Worm (Caenorhabditis elegans) whole organism, young adult: Measurements from ENCODE around the gene M03B6.3.
A peak's percentile ranks its signal among the peaks of the same experiment; 100 is the strongest.

Experiments
- B0019.2 ChIP-seq: fragments of 200-800 bp; sonication (Bioruptor generic); conservative IDR thresholded peaks from 2 replicates; pipeline ENCODE4 v1.3.6; 2022; ENCODE audit warnings: missing genetic modification reagents, missing genetic modification characterization, missing compliant biosample characterization
- B0035.1 ChIP-seq: sonication (generic microtip); optimal IDR thresholded peaks from 2 replicates; lab custom pipeline; 2016; ENCODE audit warnings: missing genetic modification characterization, mild to moderate bottlenecking, missing compliant biosample characterization, missing genotype, missing genetic modification reagents
- B0261.1 ChIP-seq: sonication (generic microtip); optimal IDR thresholded peaks from 2 replicates; lab custom pipeline; 2016; ENCODE audit warnings: mild to moderate bottlenecking, missing genetic modification characterization, moderate library complexity, missing compliant biosample characterization
- B0336.3 ChIP-seq: fragments of 200-800 bp; sonication (Bioruptor generic); IDR thresholded peaks from 2 replicates; pipeline ENCODE4 v1.3.6; 2022; ENCODE audit warnings: missing genetic modification characterization, missing compliant biosample characterization
- F33H1.4 ChIP-seq: fragments of 200-800 bp; sonication (Bioruptor generic); IDR thresholded peaks from 2 replicates; pipeline ENCODE4 v1.3.6; 2022; ENCODE audit warnings: missing genetic modification reagents, missing genetic modification characterization, missing compliant biosample characterization
- F37B4.10 ChIP-seq: fragments of 200-800 bp; sonication (Bioruptor generic); IDR thresholded peaks from 2 replicates; pipeline ENCODE4 v1.3.6; 2022; ENCODE audit warnings: missing genetic modification characterization, missing compliant biosample characterization
- F55B11.4 ChIP-seq: sonication (generic microtip); optimal IDR thresholded peaks from 2 replicates; lab custom pipeline; 2016; ENCODE audit warnings: missing compliant biosample characterization, missing genetic modification characterization, borderline replicate concordance; ENCODE audit not compliant: insufficient read depth
- ZK185.1 ChIP-seq: sonication (generic microtip); optimal IDR thresholded peaks from 2 replicates; lab custom pipeline; 2016; ENCODE audit warnings: mild to moderate bottlenecking, missing genetic modification characterization, missing compliant biosample characterization; ENCODE audit not compliant: poor library complexity, severe bottlenecking
- ama-1 ChIP-seq, 3 experiments: fragments of 150-350 bp in 1 of 3; sonication (generic microtip) in 2 of 3; optimal IDR thresholded peaks; 2 replicates each; lab custom pipeline; 2014 to 2018; ENCODE audit warnings: missing biosample characterization in 2 of 3, missing genetic modification characterization in 2 of 3, missing genetic modification reagents in 2 of 3
- attf-3 ChIP-seq: fragments of 200-800 bp; sonication (Bioruptor generic); conservative IDR thresholded peaks from 2 replicates; pipeline ENCODE4 v1.3.6; 2022; ENCODE audit warnings: missing genetic modification reagents, missing genetic modification characterization, missing compliant biosample characterization
- bed-2 ChIP-seq: fragments of 200-800 bp; sonication (Bioruptor generic); IDR thresholded peaks from 2 replicates; pipeline ENCODE4 v1.3.6; 2022; ENCODE audit warnings: missing genetic modification reagents, missing genetic modification characterization, missing compliant biosample characterization
- ccch-3 ChIP-seq: fragments of 200-800 bp; sonication (Bioruptor generic); optimal IDR thresholded peaks from 2 replicates; lab custom pipeline; 2018; ENCODE audit warnings: mild to moderate bottlenecking, missing genetic modification characterization, missing compliant biosample characterization
- ceh-91 ChIP-seq: fragments of 200-800 bp; sonication (Bioruptor generic); IDR thresholded peaks from 2 replicates; pipeline ENCODE4 v1.3.6; 2022; ENCODE audit warnings: missing genetic modification reagents, missing genetic modification characterization, missing compliant biosample characterization
- die-1 ChIP-seq: sonication (generic microtip); optimal IDR thresholded peaks from 2 replicates; lab custom pipeline; 2016; ENCODE audit warnings: missing genotype, mild to moderate bottlenecking, missing genetic modification characterization, missing compliant biosample characterization
- dpff-1 ChIP-seq: sonication (generic microtip); optimal IDR thresholded peaks from 2 replicates; lab custom pipeline; 2017; ENCODE audit warnings: mild to moderate bottlenecking, missing genetic modification characterization, missing compliant biosample characterization
- egl-18 ChIP-seq: fragments of 200-800 bp; sonication (Bioruptor generic); IDR thresholded peaks from 2 replicates; pipeline ENCODE4 v1.3.6; 2022; ENCODE audit warnings: missing genetic modification reagents, missing genetic modification characterization, missing compliant biosample characterization
- ekl-4 ChIP-seq: fragments of 200-800 bp; sonication (Bioruptor generic); IDR thresholded peaks from 2 replicates; pipeline ENCODE4 v1.3.6; 2022; ENCODE audit warnings: missing genetic modification reagents, missing genetic modification characterization, missing compliant biosample characterization
- hrde-1 ChIP-seq: sonication (generic microtip); optimal IDR thresholded peaks from 2 replicates; lab custom pipeline; 2016; ENCODE audit warnings: missing genetic modification characterization, mild to moderate bottlenecking, missing compliant biosample characterization, moderate library complexity, missing genotype, missing genetic modification reagents, borderline replicate concordance
- let-526 ChIP-seq: fragments of 200-800 bp; sonication (Bioruptor generic); IDR thresholded peaks from 2 replicates; pipeline ENCODE4 v1.3.6; 2022; ENCODE audit warnings: missing genetic modification reagents, missing genetic modification characterization, missing compliant biosample characterization
- lin-40 ChIP-seq: sonication (generic microtip); optimal IDR thresholded peaks from 2 replicates; lab custom pipeline; 2016; ENCODE audit warnings: missing genetic modification characterization, mild to moderate bottlenecking, missing compliant biosample characterization, missing genotype, missing genetic modification reagents
- madf-8 ChIP-seq: fragments of 200-800 bp; sonication (Bioruptor generic); conservative IDR thresholded peaks from 2 replicates; pipeline ENCODE4 v1.3.6; 2022; ENCODE audit warnings: missing genetic modification reagents, missing genetic modification characterization, missing compliant biosample characterization
- nhr-120 ChIP-seq: fragments of 200-800 bp; sonication (Bioruptor generic); IDR thresholded peaks from 2 replicates; pipeline ENCODE4 v1.3.6; 2022; ENCODE audit warnings: missing genetic modification characterization, missing compliant biosample characterization
- nhr-179 ChIP-seq: sonication (generic microtip); optimal IDR thresholded peaks from 2 replicates; lab custom pipeline; 2016; ENCODE audit warnings: mild to moderate bottlenecking, missing genetic modification characterization, missing compliant biosample characterization
- nhr-80 ChIP-seq: sonication (generic microtip); optimal IDR thresholded peaks from 2 replicates; lab custom pipeline; 2016; ENCODE audit warnings: missing genetic modification characterization, missing compliant biosample characterization
- rec-8 ChIP-seq, 2 experiments: sonication (generic microtip); optimal IDR thresholded peaks; 2 replicates each; lab custom pipeline; 2016; ENCODE audit warnings: mild to moderate bottlenecking in 2 of 2, missing genetic modification characterization in 2 of 2, missing genetic modification reagents in 2 of 2, missing genotype in 2 of 2, missing biosample characterization in 1 of 2, missing compliant biosample characterization in 1 of 2, moderate library complexity in 1 of 2
- rpc-1 ChIP-seq, 2 experiments: fragments of 150-350 bp in 1 of 2; sonication (generic microtip) in 1 of 2; optimal IDR thresholded peaks; 2 replicates each; lab custom pipeline; 2014 to 2018; ENCODE audit warnings: missing biosample characterization in 1 of 2, missing genetic modification characterization in 1 of 2, missing genetic modification reagents in 1 of 2, missing genotype in 1 of 2
- snpc-1.3 ChIP-seq: sonication (generic microtip); optimal IDR thresholded peaks from 2 replicates; lab custom pipeline; 2017; ENCODE audit warnings: missing genetic modification characterization, mild to moderate bottlenecking, missing compliant biosample characterization, antibody characterized with exemption, moderate library complexity, missing genotype, missing genetic modification reagents; ENCODE audit not compliant: insufficient read depth
- tbx-9 ChIP-seq: sonication (generic microtip); optimal IDR thresholded peaks from 2 replicates; lab custom pipeline; 2016; ENCODE audit warnings: borderline replicate concordance, missing genetic modification characterization, inconsistent platforms, missing compliant biosample characterization
- unc-130 ChIP-seq: sonication (generic microtip); optimal IDR thresholded peaks from 2 replicates; lab custom pipeline; 2016; ENCODE audit warnings: missing genetic modification reagents, missing genetic modification characterization, missing compliant biosample characterization
- xnd-1 ChIP-seq: sonication (generic microtip); optimal IDR thresholded peaks from 2 replicates; lab custom pipeline; 2016; ENCODE audit warnings: missing genotype, missing genetic modification reagents, missing genetic modification characterization, missing compliant biosample characterization
- zfh-2 ChIP-seq: fragments of 200-800 bp; sonication (Bioruptor generic); conservative IDR thresholded peaks from 2 replicates; pipeline ENCODE4 v1.3.6; 2022; ENCODE audit warnings: missing genetic modification reagents, missing genetic modification characterization, missing compliant biosample characterization
- ztf-25 ChIP-seq: fragments of 200-800 bp; sonication (Bioruptor generic); IDR thresholded peaks from 2 replicates; pipeline ENCODE4 v1.3.6; 2022; ENCODE audit warnings: missing genetic modification reagents, missing genetic modification characterization, missing compliant biosample characterization
- ztf-3 ChIP-seq: fragments of 200-800 bp; sonication (Bioruptor generic); optimal IDR thresholded peaks from 2 replicates; lab custom pipeline; 2018; ENCODE audit warnings: mild to moderate bottlenecking, missing genetic modification characterization, missing compliant biosample characterization

The M03B6.3 gene

ce11 chrX:13852606-13853005, 11.5 kb downstream of the M03B6.3 start, which contains the start of gene mct-3:
TSS of gene mct-3 (plus strand) at chrX:13852906.
- TF ChIP-seq B0019.2 (GFP tag; lab: Robert Waterston, UW), result no peak
- TF ChIP-seq let-526 (GFP tag; lab: Robert Waterston, UW), result no peak
- no peak for TF ChIP-seq ZK185.1 (tag; lab: Kevin White, UChicago)
- TF ChIP-seq attf-3 (GFP tag; lab: Robert Waterston, UW), result no peak
- TF ChIP-seq, all 124 proteins: peak for 0

- TF ChIP-seq B0336.3 (GFP tag; lab: Robert Waterston, UW), result no peak
- no peak for TF ChIP-seq xnd-1 (tag; lab: Kevin White, UChicago)
- TF ChIP-seq rec-8 (tag; optimal IDR thresholded peaks at IDR 0.05; lab: Kevin White, UChicago), result no peak
- TF ChIP-seq zfh-2, result no peak
- no peak for TF ChIP-seq B0261.1 (tag; lab: Kevin White, UChicago)
These were observed 12.5 kb downstream of the M03B6.3 start for ce11 chrX:13851590-13851989.

- TF ChIP-seq snpc-1.3 (no peak), nhr-80 (tag; lab: Kevin White, UChicago) (peak; percentile 65)
These were observed 13.7 kb downstream of the M03B6.3 start for ce11 chrX:13850359-13850758.

ce11 chrX:13846024-13846423, 18.1 kb downstream of the M03B6.3 start:
- TF ChIP-seq ztf-3 (GFP tag; lab: Kevin White, UChicago) (no peak), ZK185.1 (tag; lab: Kevin White, UChicago) (no peak), lin-40 (tag; lab: Kevin White, UChicago) (no peak), F33H1.4 (GFP tag; lab: Robert Waterston, UW) (no peak), B0336.3 (GFP tag; lab: Robert Waterston, UW) (no peak), ccch-3 (GFP tag; lab: Kevin White, UChicago) (no peak), bed-2 (no peak)

- TF ChIP-seq F55B11.4 (tag; lab: Kevin White, UChicago), result no peak
- TF ChIP-seq ekl-4 (GFP tag; lab: Robert Waterston, UW), result no peak
- no peak for TF ChIP-seq die-1
- TF ChIP-seq hrde-1 (tag; lab: Kevin White, UChicago), result no peak
- TF ChIP-seq, all 124 proteins: peak for 0
These were observed 20.4 kb downstream of the M03B6.3 start, which contains the start of gene M03B6.5 for ce11 chrX:13843676-13844075. TSS of gene M03B6.5 (plus strand) at chrX:13843976.

- TF ChIP-seq F37B4.10 (GFP tag; lab: Robert Waterston, UW) (no peak), nhr-179 (tag; lab: Kevin White, UChicago) (no peak), zfh-2 (no peak), unc-130 (no peak), tbx-9 (no peak), rpc-1 (optimal IDR thresholded peaks at IDR 0.05; lab: Kevin White, UChicago) (no peak), rpc-1 (tag; optimal IDR thresholded peaks at IDR 0.05; lab: Kevin White, UChicago) (no peak), egl-18 (no peak), ceh-91 (GFP tag; lab: Robert Waterston, UW) (no peak), ama-1 (optimal IDR thresholded peaks at IDR 0.05; lab: Kevin White, UChicago) (no peak), ama-1 (GFP tag; optimal IDR thresholded peaks at IDR 0.05; lab: Kevin White, UChicago) (no peak), rec-8 (tag; optimal IDR thresholded peaks at IDR 0.05; lab: Kevin White, UChicago) (no peak), nhr-120 (GFP tag; lab: Robert Waterston, UW) (no peak), B0035.1 (no peak), madf-8 (GFP tag; lab: Robert Waterston, UW) (no peak), dpff-1 (tag; lab: Kevin White, UChicago) (no peak), ztf-25 (GFP tag; lab: Robert Waterston, UW) (no peak)
- TF ChIP-seq, all 124 proteins: peak for 0
These were observed 22.8 kb downstream of the M03B6.3 start, which contains the start of gene M03B6.1 for ce11 chrX:13841277-13841676. TSS of gene M03B6.1 (plus strand) at chrX:13841610.
